Worm (Caenorhabditis elegans): ENCODE measurements around the gene Y70C5C.1.

ce11 chrV:16706549-16706948 is 6.5 kb downstream of the Y70C5C.1 start, which contains the start of gene clec-9:
- no peak for TF ChIP-seq sptf-1 (tag; optimal IDR thresholded peaks at IDR 0.05)
- TF ChIP-seq lir-3 (tag; optimal IDR thresholded peaks at IDR 0.05; ENCODE audit: poor library complexity): no peak
- no peak for TF ChIP-seq ama-1 (optimal IDR thresholded peaks at IDR 0.05)
- no peak for TF ChIP-seq unc-98 (GFP tag; IDR thresholded peaks at IDR 0.05)
- TF ChIP-seq fkh-10 (GFP tag; optimal IDR thresholded peaks at IDR 0.05): no peak
- no peak for TF ChIP-seq snpc-4 (tag; optimal IDR thresholded peaks at IDR 0.05)
- TF ChIP-seq dpl-1 (GFP tag; optimal IDR thresholded peaks at IDR 0.05): no peak
- TF ChIP-seq alr-1 (tag; optimal IDR thresholded peaks at IDR 0.05; ENCODE audit: borderline replicate concordance): no peak
- no peak for TF ChIP-seq fos-1 (tag; optimal IDR thresholded peaks at IDR 0.05)
